Worm (Caenorhabditis elegans): ENCODE results near the gene fbxc-39.

- no peak for TF ChIP-seq cog-1 (tag; optimal IDR thresholded peaks at IDR 0.05)
- no peak for TF ChIP-seq T22C8.4 (GFP tag; IDR thresholded peaks at IDR 0.05)
- no peak for TF ChIP-seq tab-1 (GFP tag; IDR thresholded peaks at IDR 0.05)
- no peak for TF ChIP-seq ztf-29 (GFP tag; IDR thresholded peaks at IDR 0.05)
- TF ChIP-seq klf-2 (GFP tag; conservative IDR thresholded peaks at IDR 0.05): no peak
- TF ChIP-seq ztf-23 (GFP tag; IDR thresholded peaks at IDR 0.05): no peak
- no peak for TF ChIP-seq flt-1 (GFP tag; IDR thresholded peaks at IDR 0.05)
- TF ChIP-seq med-1 (GFP tag; optimal IDR thresholded peaks at IDR 0.05; ENCODE audit: insufficient read depth): no peak
- TF ChIP-seq ref-1 (GFP tag; conservative IDR thresholded peaks at IDR 0.05): no peak
Measured at ce11 chrII:988437-988836, at the start of gene fbxc-39.

All from whole organism, midembryonic.